Fruit fly (Drosophila melanogaster): ENCODE data around the gene jus.

DNA sequence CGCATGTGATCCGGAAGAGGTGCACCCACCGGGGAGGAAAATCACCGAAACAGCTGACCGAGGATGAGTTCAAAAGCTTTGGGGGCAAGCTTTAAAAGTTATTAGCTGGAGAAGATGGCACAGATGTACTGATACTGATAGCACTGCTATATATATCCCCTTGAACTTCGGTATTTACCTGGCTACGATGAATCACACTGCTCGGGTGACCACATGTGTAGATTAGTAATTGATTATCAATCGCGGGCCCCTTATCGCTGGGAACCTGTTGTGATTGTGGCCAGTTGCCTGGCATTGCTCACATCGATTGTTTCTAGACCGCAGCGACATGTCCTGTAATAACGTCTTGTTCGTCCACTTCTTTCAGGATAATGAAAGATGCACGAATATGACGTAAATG, 35.2 kb upstream of the jus start:
- no peak for TF ChIP-seq cnc (optimal IDR thresholded peaks at IDR 0.05)
- no peak for TF ChIP-seq CG11617 (GFP tag; optimal IDR thresholded peaks at IDR 0.05)
- no peak for TF ChIP-seq kay (GFP tag; ENCODE audit: borderline replicate concordance)
- TF ChIP-seq CG33017 (tag; optimal IDR thresholded peaks at IDR 0.05) = no peak
- no peak for TF ChIP-seq CG14711 (tag; optimal IDR thresholded peaks at IDR 0.05)
- no peak for TF ChIP-seq Hr96 (GFP tag; optimal IDR thresholded peaks at IDR 0.05)
- no peak for TF ChIP-seq toe (GFP tag; optimal IDR thresholded peaks at IDR 0.05)
